Worm (Caenorhabditis elegans): ENCODE measurements around the gene ZK1010.8.

The ZK1010.8 gene

ce11 chrIII:12980770-12981169, 19.7 kb downstream of the ZK1010.8 start, which contains the start of gene ZK1010.4:
Gene ZK1010.4 (plus strand): TSS chrIII:12981070.
- TF ChIP-seq zip-4 (GFP tag; optimal IDR thresholded peaks at IDR 0.05) (no peak), nhr-47 (tag; optimal IDR thresholded peaks at IDR 0.05) (no peak), aly-2 (tag; optimal IDR thresholded peaks at IDR 0.05) (no peak), pax-3 (tag; optimal IDR thresholded peaks at IDR 0.05) (no peak), F16B12.6 (tag; optimal IDR thresholded peaks at IDR 0.05) (no peak), ceh-63 (GFP tag; optimal IDR thresholded peaks at IDR 0.05) (no peak), snu-23 (GFP tag; optimal IDR thresholded peaks at IDR 0.05) (no peak), blmp-1 (tag; optimal IDR thresholded peaks at IDR 0.05) (no peak), C04F5.9 (tag; optimal IDR thresholded peaks at IDR 0.05) (no peak), mab-9 (GFP tag; IDR thresholded peaks at IDR 0.05) (no peak), fos-1 (tag; optimal IDR thresholded peaks at IDR 0.05) (no peak), vab-15 (tag; optimal IDR thresholded peaks at IDR 0.05) (no peak), nhr-20 (tag; optimal IDR thresholded peaks at IDR 0.05) (no peak), nhr-237 (tag; optimal IDR thresholded peaks at IDR 0.05) (no peak), mep-1 (tag; optimal IDR thresholded peaks at IDR 0.05) (no peak), unc-86 (tag; optimal IDR thresholded peaks at IDR 0.05) (no peak)

- peak; percentile 82 for TF ChIP-seq mep-1 (tag; optimal IDR thresholded peaks at IDR 0.05)
- TF ChIP-seq nhr-237 (tag; optimal IDR thresholded peaks at IDR 0.05): no peak
- peak; percentile 26 for TF ChIP-seq ama-1 (optimal IDR thresholded peaks at IDR 0.05)
- peak; percentile 48 for TF ChIP-seq fkh-10 (GFP tag; optimal IDR thresholded peaks at IDR 0.05)
- peak; percentile 87 for TF ChIP-seq jun-1 (tag; optimal IDR thresholded peaks at IDR 0.05)
- peak; percentile 96 for TF ChIP-seq unc-130 (tag; optimal IDR thresholded peaks at IDR 0.05)
- no peak for TF ChIP-seq unc-30 (tag; optimal IDR thresholded peaks at IDR 0.05)
- TF ChIP-seq tbx-2 (tag; optimal IDR thresholded peaks at IDR 0.05): peak; percentile 91
- peak; percentile 78 for TF ChIP-seq F16B12.6 (tag; optimal IDR thresholded peaks at IDR 0.05)
- TF ChIP-seq nhr-77 (tag; optimal IDR thresholded peaks at IDR 0.05): peak; percentile 79
- TF ChIP-seq irx-1 (tag; optimal IDR thresholded peaks at IDR 0.05): peak; percentile 83
- peak; percentile 86 for TF ChIP-seq nhr-20 (tag; optimal IDR thresholded peaks at IDR 0.05)
- no peak for TF ChIP-seq hlh-17 (GFP tag; optimal IDR thresholded peaks at IDR 0.05; ENCODE audit: borderline replicate concordance)
- TF ChIP-seq grh-1 (GFP tag; IDR thresholded peaks at IDR 0.05): peak; percentile 78
- peak; percentile 69 for TF ChIP-seq lin-15B (tag; optimal IDR thresholded peaks at IDR 0.05)
- TF ChIP-seq nhr-47 (tag; optimal IDR thresholded peaks at IDR 0.05): peak; percentile 93
- TF ChIP-seq lin-35 (GFP tag; optimal IDR thresholded peaks at IDR 0.05): peak; percentile 83 to 91
- peak; percentile 93 for TF ChIP-seq nhr-71 (tag; optimal IDR thresholded peaks at IDR 0.05)
- no peak for TF ChIP-seq lir-3 (tag; optimal IDR thresholded peaks at IDR 0.05; ENCODE audit: poor library complexity)
- TF ChIP-seq nhr-12 (tag; optimal IDR thresholded peaks at IDR 0.05): no peak
- no peak for TF ChIP-seq hlh-4 (tag; optimal IDR thresholded peaks at IDR 0.05)
- peak; percentile 72 for TF ChIP-seq mef-2 (tag; optimal IDR thresholded peaks at IDR 0.05)
- peak; percentile 93 for TF ChIP-seq dsc-1 (tag; optimal IDR thresholded peaks at IDR 0.05)
- peak; percentile 61 for TF ChIP-seq elt-2 (tag; optimal IDR thresholded peaks at IDR 0.05)
- peak; percentile 88 to 91 for TF ChIP-seq efl-1 (optimal IDR thresholded peaks at IDR 0.05)
- TF ChIP-seq efl-1 (GFP tag; optimal IDR thresholded peaks at IDR 0.05 in 1 of 2): peak; percentile 82 to 98
- TF ChIP-seq ceh-82 (tag; optimal IDR thresholded peaks at IDR 0.05): peak; percentile 91 to 98 (median 93)
- TF ChIP-seq ceh-88 (GFP tag; IDR thresholded peaks at IDR 0.05): no peak
- TF ChIP-seq tlp-1 (tag; optimal IDR thresholded peaks at IDR 0.05): no peak
- peak; percentile 86 for TF ChIP-seq unc-86 (tag; optimal IDR thresholded peaks at IDR 0.05)
- peak; percentile 85 for TF ChIP-seq fos-1 (tag; optimal IDR thresholded peaks at IDR 0.05)
- peak; percentile 49 for TF ChIP-seq ceh-8 (GFP tag; optimal IDR thresholded peaks at IDR 0.05)
- peak; percentile 87 for TF ChIP-seq C16A3.4 (tag; optimal IDR thresholded peaks at IDR 0.05)
- peak; percentile 64 for TF ChIP-seq pax-3 (tag; optimal IDR thresholded peaks at IDR 0.05)
- peak; percentile 69 for TF ChIP-seq zip-4 (GFP tag; optimal IDR thresholded peaks at IDR 0.05)
- TF ChIP-seq ceh-90 (tag; optimal IDR thresholded peaks at IDR 0.05): no peak
- TF ChIP-seq unc-62 (GFP tag; optimal IDR thresholded peaks at IDR 0.05): no peak
- TF ChIP-seq ces-1 (GFP tag; optimal IDR thresholded peaks at IDR 0.05): no peak
- peak; percentile 72 for TF ChIP-seq hpl-2 (GFP tag; optimal IDR thresholded peaks at IDR 0.05)
- no peak for TF ChIP-seq egl-27 (tag; optimal IDR thresholded peaks at IDR 0.05)
- peak; percentile 60 for TF ChIP-seq skn-1 (tag; optimal IDR thresholded peaks at IDR 0.05)
- peak; percentile 71 for TF ChIP-seq lin-39 (tag; optimal IDR thresholded peaks at IDR 0.05)
- TF ChIP-seq egl-13 (tag; optimal IDR thresholded peaks at IDR 0.05): peak; percentile 67
Measured at ce11 chrIII:12978473-12979174, 21.8 kb downstream of the ZK1010.8 start, which contains the start of the genes ubq-2 and frg-1. Gene ubq-2 (minus strand): TSS chrIII:12978523. Gene frg-1 (plus strand): TSS chrIII:12979162.
